Worm (Caenorhabditis elegans) whole organism, late embryonic: ENCODE results near the gene cpin-1.

Source experiments
- F13H6.1 ChIP-seq: sonication (generic microtip); optimal IDR thresholded peaks from 2 replicates; lab custom pipeline; 2016; ENCODE audit warnings: missing genetic modification characterization, missing compliant biosample characterization
- ceh-14 ChIP-seq: sonication (generic microtip); optimal IDR thresholded peaks from 2 replicates; lab custom pipeline; 2016; ENCODE audit warnings: missing genotype, missing genetic modification characterization, missing compliant biosample characterization
- ceh-22 ChIP-seq: sonication (generic microtip); optimal IDR thresholded peaks from 2 replicates; lab custom pipeline; 2017; ENCODE audit warnings: missing biosample characterization, missing genetic modification characterization
- elt-2 ChIP-seq: sonication (generic microtip); optimal IDR thresholded peaks from 2 replicates; lab custom pipeline; 2016; ENCODE audit warnings: missing genetic modification reagents, missing genetic modification characterization, missing compliant biosample characterization
- hlh-6 ChIP-seq: sonication (generic microtip); optimal IDR thresholded peaks from 2 replicates; lab custom pipeline; 2016; ENCODE audit warnings: missing genotype, missing genetic modification characterization, missing compliant biosample characterization
- lin-11 ChIP-seq: fragments of 200-800 bp; sonication (Bioruptor generic); optimal IDR thresholded peaks from 2 replicates; lab custom pipeline; 2018; ENCODE audit warnings: mild to moderate bottlenecking, missing genetic modification characterization, missing compliant biosample characterization
- nfya-1 ChIP-seq: sonication (generic microtip); optimal IDR thresholded peaks from 2 replicates; lab custom pipeline; 2017; ENCODE audit warnings: missing genetic modification characterization, mild to moderate bottlenecking, missing compliant biosample characterization, antibody characterized with exemption, moderate library complexity
- nhr-11 ChIP-seq: fragments of 150-350 bp; optimal IDR thresholded peaks from 2 replicates; lab custom pipeline; 2014; ENCODE audit warnings: missing biosample characterization, missing genetic modification characterization
- pax-1 ChIP-seq: fragments of 150-350 bp; optimal IDR thresholded peaks from 2 replicates; lab custom pipeline; 2014; ENCODE audit warnings: missing biosample characterization, missing genetic modification characterization
- rnt-1 ChIP-seq: sonication (generic microtip); optimal IDR thresholded peaks from 2 replicates; lab custom pipeline; 2016; ENCODE audit warnings: missing genetic modification characterization, missing compliant biosample characterization
- unc-55 ChIP-seq: sonication (generic microtip); optimal IDR thresholded peaks from 2 replicates; lab custom pipeline; 2017; ENCODE audit warnings: missing biosample characterization, missing genetic modification reagents, missing genetic modification characterization
- unc-86 ChIP-seq: sonication (generic microtip); optimal IDR thresholded peaks from 2 replicates; lab custom pipeline; 2016; ENCODE audit warnings: missing genetic modification characterization, missing compliant biosample characterization

DNA sequence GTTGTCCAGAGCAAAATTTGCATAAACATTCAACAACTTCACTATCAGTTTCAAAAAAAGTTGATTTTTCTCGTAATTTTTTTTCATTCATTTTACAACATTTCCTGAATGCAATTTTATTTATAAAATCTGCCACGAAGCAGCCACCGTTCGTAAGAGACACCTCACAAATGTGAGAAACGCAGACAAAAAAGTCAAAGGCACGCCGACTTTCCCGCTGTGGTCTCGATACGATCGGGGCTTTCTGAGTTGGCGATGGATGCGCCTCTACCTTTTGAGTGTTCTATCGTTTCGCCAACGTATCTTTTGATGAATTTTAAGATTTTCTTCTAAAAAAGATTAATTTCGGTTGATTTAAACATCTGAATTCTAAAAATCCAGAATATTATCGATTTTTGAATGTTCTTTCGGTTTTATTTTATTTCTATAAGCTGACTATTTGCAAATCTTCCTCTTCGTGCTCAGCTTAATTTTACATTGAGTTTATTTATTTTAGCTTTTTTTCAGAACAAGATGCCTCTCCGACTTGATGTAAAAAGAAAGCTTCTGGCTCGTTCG lies 8.8 kb downstream of the cpin-1 start, which contains the start of gene copb-2:
- TF ChIP-seq hlh-6 (tag; lab: Kevin White, UChicago), result no peak
- no peak for TF ChIP-seq lin-11 (tag; lab: Kevin White, UChicago)
- no peak for TF ChIP-seq ceh-22
- TF ChIP-seq rnt-1 (tag; lab: Kevin White, UChicago), result no peak
- TF ChIP-seq nhr-11 (tag; lab: Kevin White, UChicago), result no peak
- no peak for TF ChIP-seq F13H6.1 (tag; lab: Kevin White, UChicago)
- no peak for TF ChIP-seq pax-1 (tag; lab: Kevin White, UChicago)
- no peak for TF ChIP-seq ceh-14 (tag; lab: Kevin White, UChicago)
- TF ChIP-seq unc-55 (GFP tag; lab: Kevin White, UChicago), result no peak
- TF ChIP-seq unc-86 (tag; lab: Kevin White, UChicago), result no peak
- TF ChIP-seq nfya-1 (tag; lab: Kevin White, UChicago), result peak; percentile 42
- no peak for TF ChIP-seq elt-2 (tag; lab: Kevin White, UChicago)
